Fruit fly (Drosophila melanogaster) whole organism, embryonic: ENCODE data around the gene EMC6.
A peak's percentile ranks its signal among the peaks of the same experiment; 100 is the strongest.

Experiments
- Ada2b ChIP-seq: fragments of 200-800 bp; sonication (Bioruptor generic); IDR thresholded peaks from 2 replicates; pipeline ENCODE4 v1.3.6; 2022; ENCODE audit warnings: missing biosample characterization, missing genetic modification characterization
- Antp ChIP-seq: fragments of 200-800 bp; sonication (Bioruptor generic); optimal IDR thresholded peaks from 3 replicates; lab custom pipeline; 2016; ENCODE audit warnings: missing biosample characterization, missing genetic modification characterization
- Asciz ChIP-seq: fragments of 200-800 bp; sonication (Bioruptor generic); optimal IDR thresholded peaks from 2 replicates; lab custom pipeline; 2017; ENCODE audit warnings: missing biosample characterization, mild to moderate bottlenecking, missing genetic modification characterization, missing genetic modification reagents
- Blimp-1 ChIP-seq: fragments of 200-800 bp; sonication (Bioruptor generic); optimal IDR thresholded peaks from 3 replicates; lab custom pipeline; 2018; ENCODE audit warnings: missing biosample characterization, missing genetic modification characterization, mild to moderate bottlenecking, moderate library complexity, missing genetic modification reagents
- CG11560 ChIP-seq: fragments of 200-800 bp; sonication (Bioruptor generic); IDR thresholded peaks from 3 replicates; pipeline ENCODE4 v1.3.6; 2022; ENCODE audit warnings: missing biosample characterization, missing genetic modification characterization
- CG11723 ChIP-seq: fragments of 200-800 bp; sonication (Bioruptor generic); optimal IDR thresholded peaks from 2 replicates; lab custom pipeline; 2017; ENCODE audit warnings: missing biosample characterization, mild to moderate bottlenecking, missing genetic modification characterization
- CG12236 ChIP-seq: fragments of 200-800 bp; sonication (Bioruptor generic); optimal IDR thresholded peaks from 2 replicates; lab custom pipeline; 2016; ENCODE audit warnings: missing biosample characterization, missing genetic modification characterization
- CG13287 ChIP-seq: fragments of 200-800 bp; sonication (Bioruptor generic); IDR thresholded peaks from 2 replicates; pipeline ENCODE4 v1.3.6; 2022; ENCODE audit warnings: missing biosample characterization, missing genetic modification characterization; ENCODE audit not compliant: partially characterized antibody
- CG16813 ChIP-seq: fragments of 200-800 bp; sonication (Bioruptor generic); IDR thresholded peaks from 3 replicates; pipeline ENCODE4 v1.3.6; 2022; ENCODE audit warnings: missing biosample characterization, missing genetic modification characterization; ENCODE audit not compliant: partially characterized antibody
- CG17385 ChIP-seq: fragments of 200-800 bp; sonication (Bioruptor generic); optimal IDR thresholded peaks from 3 replicates; lab custom pipeline; 2018; ENCODE audit warnings: missing biosample characterization, mild to moderate bottlenecking, missing genetic modification characterization
- CG17829 ChIP-seq: fragments of 200-800 bp; optimal IDR thresholded peaks from 2 replicates; lab custom pipeline; 2019; ENCODE audit warnings: missing biosample characterization, mild to moderate bottlenecking, missing genetic modification characterization, moderate library complexity
- CG1792 ChIP-seq: fragments of 200-800 bp; sonication (Bioruptor generic); optimal IDR thresholded peaks from 2 replicates; lab custom pipeline; 2016; ENCODE audit warnings: missing biosample characterization, missing genetic modification characterization
- CG18764 ChIP-seq: fragments of 200-800 bp; sonication (Bioruptor generic); optimal IDR thresholded peaks from 3 replicates; lab custom pipeline; 2016; ENCODE audit warnings: missing biosample characterization, missing genetic modification characterization
- CG31224 ChIP-seq: fragments of 200-800 bp; sonication (Bioruptor generic); IDR thresholded peaks from 2 replicates; pipeline ENCODE4 v1.3.6; 2022; ENCODE audit warnings: missing biosample characterization, missing genetic modification characterization
- CG31388 ChIP-seq: fragments of 200-800 bp; sonication (Bioruptor generic); optimal IDR thresholded peaks from 2 replicates; lab custom pipeline; 2016; ENCODE audit warnings: missing biosample characterization, missing genetic modification characterization
- CG34224 ChIP-seq: fragments of 200-800 bp; sonication (Bioruptor generic); IDR thresholded peaks from 3 replicates; pipeline ENCODE4 v1.3.6; 2022; ENCODE audit warnings: missing biosample characterization, missing genetic modification characterization; ENCODE audit not compliant: partially characterized antibody
- CG4404 ChIP-seq: fragments of 200-800 bp; sonication (Bioruptor generic); IDR thresholded peaks from 2 replicates; pipeline ENCODE4 v1.3.6; 2022; ENCODE audit warnings: missing biosample characterization, missing genetic modification characterization
- CG6272 ChIP-seq: fragments of 200-800 bp; sonication (Bioruptor generic); IDR thresholded peaks from 2 replicates; pipeline ENCODE4 v1.3.6; 2022; ENCODE audit warnings: missing biosample characterization, missing genetic modification characterization
- CG6689 ChIP-seq: fragments of 200-800 bp; sonication (Bioruptor generic); IDR thresholded peaks from 2 replicates; pipeline ENCODE4 v1.3.6; 2022; ENCODE audit warnings: missing biosample characterization, missing genetic modification characterization
- CG6791 ChIP-seq: fragments of 200-800 bp; sonication (Bioruptor generic); IDR thresholded peaks from 3 replicates; pipeline ENCODE4 v1.3.6; 2022; ENCODE audit warnings: missing biosample characterization, missing genetic modification characterization; ENCODE audit not compliant: partially characterized antibody
- CG6813 ChIP-seq: fragments of 200-800 bp; sonication (Bioruptor generic); optimal IDR thresholded peaks from 2 replicates; lab custom pipeline; 2017; ENCODE audit warnings: missing biosample characterization, missing genetic modification characterization, mild to moderate bottlenecking, moderate library complexity, missing genetic modification reagents
- CG6854 ChIP-seq: fragments of 200-800 bp; sonication (Bioruptor generic); optimal IDR thresholded peaks from 3 replicates; lab custom pipeline; 2017; ENCODE audit warnings: missing biosample characterization, mild to moderate bottlenecking, missing genetic modification characterization
- CG9727 ChIP-seq: fragments of 200-800 bp; sonication (Bioruptor generic); optimal IDR thresholded peaks from 3 replicates; lab custom pipeline; 2017; ENCODE audit warnings: missing biosample characterization, mild to moderate bottlenecking, missing genetic modification characterization
- CkIIα-i1 ChIP-seq: fragments of 200-800 bp; sonication (Bioruptor generic); IDR thresholded peaks from 2 replicates; pipeline ENCODE4 v1.3.6; 2022; ENCODE audit warnings: missing biosample characterization, missing genetic modification characterization
- D ChIP-seq, 2 experiments: fragments of 200-800 bp in 1 of 2; fragments of >200 bp in 1 of 2; sonication (Bioruptor generic) in 1 of 2; optimal IDR thresholded peaks; 2 replicates in 1 of 2; 3 replicates in 1 of 2; lab custom pipeline; 2017; ENCODE audit warnings: mild to moderate bottlenecking in 1 of 2, missing biosample characterization in 1 of 2, missing genetic modification characterization in 1 of 2, missing genetic modification reagents in 1 of 2
- D19A ChIP-seq: fragments of 200-800 bp; optimal IDR thresholded peaks from 3 replicates; lab custom pipeline; 2019; ENCODE audit warnings: missing biosample characterization, mild to moderate bottlenecking, missing genetic modification characterization, moderate library complexity
- Dfd ChIP-seq, 2 experiments: fragments of >200 bp; optimal IDR thresholded peaks; 2 replicates each; lab custom pipeline; 2017; ENCODE audit warnings: missing biosample characterization in 2 of 2, missing genetic modification characterization in 2 of 2
- Dip2 ChIP-seq: fragments of 200-800 bp; sonication (Bioruptor generic); IDR thresholded peaks from 2 replicates; pipeline ENCODE4 v1.3.6; 2022; ENCODE audit warnings: missing biosample characterization, missing genetic modification characterization
- E2f1 ChIP-seq: fragments of 200-800 bp; sonication (Bioruptor generic); IDR thresholded peaks from 2 replicates; pipeline ENCODE4 v1.3.6; 2022; ENCODE audit warnings: missing biosample characterization, missing genetic modification characterization
- Fer3 ChIP-seq: fragments of 200-800 bp; sonication (Bioruptor generic); optimal IDR thresholded peaks from 2 replicates; lab custom pipeline; 2018; ENCODE audit warnings: missing biosample characterization, mild to moderate bottlenecking, missing genetic modification characterization, moderate library complexity
- HmgZ ChIP-seq: fragments of 200-800 bp; sonication (Bioruptor generic); optimal IDR thresholded peaks from 2 replicates; lab custom pipeline; 2018; ENCODE audit warnings: missing biosample characterization, mild to moderate bottlenecking, missing genetic modification characterization
- Kr ChIP-seq: fragments of 200-800 bp; sonication (Bioruptor generic); optimal IDR thresholded peaks from 2 replicates; lab custom pipeline; 2017; ENCODE audit warnings: missing biosample characterization, mild to moderate bottlenecking, missing genetic modification characterization
- Lpt ChIP-seq: fragments of >200 bp; optimal IDR thresholded peaks from 2 replicates; lab custom pipeline; 2018; ENCODE audit warnings: missing biosample characterization, missing genetic modification characterization
- Med ChIP-seq: fragments of 200-800 bp; sonication (Bioruptor generic); peaks from one replicate; lab custom pipeline; 2016; ENCODE audit warnings: missing biosample characterization, missing genetic modification characterization, mild to moderate bottlenecking, inconsistent platforms, moderate library complexity
- NfI ChIP-seq: fragments of 200-800 bp; sonication (Bioruptor generic); optimal IDR thresholded peaks from 3 replicates; lab custom pipeline; 2018; ENCODE audit warnings: missing biosample characterization, mild to moderate bottlenecking, missing genetic modification characterization, moderate library complexity
- Opbp ChIP-seq: fragments of 200-800 bp; sonication (Bioruptor generic); IDR thresholded peaks from 3 replicates; pipeline ENCODE4 v1.3.6; 2022; ENCODE audit warnings: missing biosample characterization, missing genetic modification characterization; ENCODE audit not compliant: partially characterized antibody
- Scr ChIP-seq: fragments of 200-800 bp; sonication (Bioruptor generic); IDR thresholded peaks from 2 replicates; pipeline ENCODE4 v1.3.6; 2022; ENCODE audit warnings: missing biosample characterization, missing genetic modification characterization; ENCODE audit not compliant: partially characterized antibody
- Sry-δ ChIP-seq: fragments of 200-800 bp; sonication (Bioruptor generic); optimal IDR thresholded peaks from 2 replicates; lab custom pipeline; 2016; ENCODE audit warnings: missing biosample characterization, missing genetic modification characterization
- Usf ChIP-seq: fragments of 200-800 bp; sonication (Bioruptor generic); optimal IDR thresholded peaks from 2 replicates; lab custom pipeline; 2017; ENCODE audit warnings: missing genotype, missing biosample characterization, missing genetic modification characterization
- bsh ChIP-seq, 2 experiments: fragments of 200-800 bp; sonication (Bioruptor generic); optimal IDR thresholded peaks; 2 replicates each; lab custom pipeline; 2017 to 2018; ENCODE audit warnings: mild to moderate bottlenecking in 2 of 2, missing biosample characterization in 2 of 2, missing genetic modification characterization in 2 of 2, moderate library complexity in 1 of 2
- ci ChIP-seq: fragments of 200-800 bp; sonication (Bioruptor generic); IDR thresholded peaks from 3 replicates; pipeline ENCODE4 v1.3.6; 2022; ENCODE audit warnings: missing biosample characterization, missing genetic modification characterization
- cwo ChIP-seq: fragments of 200-800 bp; sonication (Bioruptor generic); optimal IDR thresholded peaks from 3 replicates; lab custom pipeline; 2017; ENCODE audit warnings: missing biosample characterization, missing genetic modification characterization, mild to moderate bottlenecking, moderate library complexity, missing genetic modification reagents
- gro ChIP-seq: fragments of 200-800 bp; sonication (Bioruptor generic); optimal IDR thresholded peaks from 2 replicates; lab custom pipeline; 2016; ENCODE audit warnings: missing biosample characterization, missing genetic modification characterization
- odd ChIP-seq: fragments of 200-800 bp; sonication (Bioruptor generic); optimal IDR thresholded peaks from 2 replicates; lab custom pipeline; 2017; ENCODE audit warnings: missing biosample characterization, mild to moderate bottlenecking, missing genetic modification characterization
- phol ChIP-seq: fragments of 200-800 bp; sonication (Bioruptor generic); optimal IDR thresholded peaks from 3 replicates; lab custom pipeline; 2018; ENCODE audit warnings: missing biosample characterization, mild to moderate bottlenecking, missing genetic modification characterization, moderate library complexity
- ranshi ChIP-seq: fragments of 200-800 bp; sonication (Bioruptor generic); IDR thresholded peaks from 2 replicates; pipeline ENCODE4 v1.3.6; 2022; ENCODE audit warnings: missing biosample characterization, missing genetic modification characterization
- slp2 ChIP-seq: fragments of 200-800 bp; sonication (Bioruptor generic); optimal IDR thresholded peaks from 2 replicates; lab custom pipeline; 2016; ENCODE audit warnings: missing biosample characterization, missing genetic modification characterization
- tap ChIP-seq: fragments of 200-800 bp; optimal IDR thresholded peaks from 3 replicates; lab custom pipeline; 2019; ENCODE audit warnings: missing biosample characterization, mild to moderate bottlenecking, missing genetic modification characterization, moderate library complexity
- wek ChIP-seq: fragments of 200-800 bp; sonication (Bioruptor generic); optimal IDR thresholded peaks from 3 replicates; lab custom pipeline; 2018; ENCODE audit warnings: missing biosample characterization, mild to moderate bottlenecking, missing genetic modification characterization, moderate library complexity
- zf30C ChIP-seq: fragments of 200-800 bp; sonication (Bioruptor generic); optimal IDR thresholded peaks from 3 replicates; lab custom pipeline; 2018; ENCODE audit warnings: missing biosample characterization, mild to moderate bottlenecking, missing genetic modification characterization

Gene EMC6

DNA sequence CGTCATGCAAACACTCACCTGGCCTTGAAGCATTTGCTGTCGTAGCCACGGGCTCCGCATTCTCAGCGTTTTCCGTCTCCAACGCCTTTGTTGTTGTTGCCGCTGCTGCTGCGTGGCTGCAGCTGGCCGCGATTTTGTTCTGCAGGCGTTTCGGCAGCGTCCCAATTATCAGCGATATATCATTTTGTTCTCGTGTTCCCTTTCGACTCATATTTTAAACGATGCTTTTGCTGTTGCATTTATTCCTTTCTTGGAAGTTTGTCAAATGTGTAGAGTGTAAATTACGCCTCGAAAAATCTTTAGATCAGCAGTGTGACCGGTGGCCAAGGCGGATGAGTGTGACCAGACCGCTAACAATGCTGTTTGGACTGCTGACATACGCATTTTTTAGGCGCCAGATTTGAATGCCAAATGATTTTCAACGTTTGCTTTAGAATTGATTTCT is 8.3 kb upstream of the EMC6 start, which contains the start of gene Smg6 (continued):
- TF ChIP-seq cwo (GFP tag; lab: Kevin White, UChicago) (no peak), CG11723 (no peak), CG6272 (GFP tag; lab: Robert Waterston, UW) (no peak), D (optimal IDR thresholded peaks at IDR 0.05; lab: Kevin White, UChicago) (no peak), D (GFP tag; optimal IDR thresholded peaks at IDR 0.05; lab: Kevin White, UChicago) (no peak), CkIIα-i1 (GFP tag; lab: Robert Waterston, UW) (no peak), Asciz (no peak), Opbp (no peak), E2f1 (GFP tag; lab: Robert Waterston, UW) (no peak), HmgZ (tag; lab: Kevin White, UChicago) (peak; percentile 28), Kr (GFP tag; lab: Kevin White, UChicago) (no peak), CG6813 (GFP tag; lab: Kevin White, UChicago) (no peak), phol (peak; percentile 3), ci (0 out of 3 replicates have a peak, but pooled peaks have one; percentile 21), Scr (GFP tag; lab: Robert Waterston, UW) (no peak), CG6689 (GFP tag; lab: Robert Waterston, UW) (no peak), CG34224 (GFP tag; lab: Robert Waterston, UW) (no peak), CG9727 (GFP tag; lab: Kevin White, UChicago) (no peak), D19A (tag; lab: Kevin White, UChicago) (no peak), tap (no peak), Dip2 (GFP tag; lab: Robert Waterston, UW) (no peak), Lpt (GFP tag; lab: Kevin White, UChicago) (no peak), CG6791 (no peak), CG4404 (GFP tag; lab: Robert Waterston, UW) (no peak), gro (GFP tag; lab: Kevin White, UChicago) (no peak), CG17385 (GFP tag; lab: Kevin White, UChicago) (no peak), Med (GFP tag; lab: Kevin White, UChicago) (peak; percentile 70), odd (no peak), bsh (GFP tag; optimal IDR thresholded peaks at IDR 0.05; lab: Kevin White, UChicago) (no peak), CG16813 (no peak), slp2 (no peak), Fer3 (no peak), CG18764 (no peak), CG1792 (GFP tag; lab: Kevin White, UChicago) (no peak), Dfd (GFP tag; optimal IDR thresholded peaks at IDR 0.05; lab: Kevin White, UChicago) (no peak), zf30C (GFP tag; lab: Kevin White, UChicago) (no peak), CG31224 (GFP tag; lab: Robert Waterston, UW) (no peak), CG31388 (GFP tag; lab: Kevin White, UChicago) (no peak), Sry-δ (peak; percentile 45), CG17829 (tag; lab: Kevin White, UChicago) (peak; percentile 19), CG11560 (no peak), ranshi (GFP tag; lab: Robert Waterston, UW) (no peak), NfI (GFP tag; lab: Kevin White, UChicago) (no peak), CG6854 (GFP tag; lab: Kevin White, UChicago) (no peak), CG13287 (GFP tag; lab: Robert Waterston, UW) (peak; percentile 52), wek (GFP tag; lab: Kevin White, UChicago) (no peak), CG12236 (no peak), Blimp-1 (GFP tag; lab: Kevin White, UChicago) (no peak), Antp (GFP tag; lab: Kevin White, UChicago) (no peak), Ada2b (GFP tag; lab: Robert Waterston, UW) (no peak), Usf (GFP tag; lab: Kevin White, UChicago) (no peak)
